Worm (Caenorhabditis elegans): ENCODE data around the gene inpp-5K.

DNA sequence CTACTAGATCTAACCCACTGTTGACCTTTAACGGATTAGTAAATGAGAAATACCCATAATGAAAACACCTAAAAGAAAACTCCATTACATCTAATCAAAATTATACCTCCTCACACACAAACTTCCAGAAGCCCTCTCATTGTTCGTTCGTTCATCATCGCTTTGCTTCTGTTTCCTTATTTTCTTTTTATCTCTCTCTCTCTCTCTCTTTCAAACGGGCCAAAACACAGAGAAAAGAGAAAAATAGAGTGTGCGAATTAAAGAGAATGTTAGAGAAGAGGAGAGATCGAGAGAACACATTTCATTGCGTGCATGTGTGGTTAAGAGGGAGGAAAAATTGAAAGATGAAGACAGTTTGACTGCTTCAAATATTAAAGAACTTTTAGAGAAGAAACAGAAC is 36.8 kb downstream of the inpp-5K start:
- TF ChIP-seq C38D4.7 (GFP tag; optimal IDR thresholded peaks at IDR 0.05), result no peak
- TF ChIP-seq ama-1 (optimal IDR thresholded peaks at IDR 0.05), result no peak
- TF ChIP-seq mec-3 (tag; optimal IDR thresholded peaks at IDR 0.05; ENCODE audit: borderline replicate concordance), result no peak
- no peak for TF ChIP-seq hlh-6 (tag; optimal IDR thresholded peaks at IDR 0.05)
- no peak for TF ChIP-seq elt-2 (tag; optimal IDR thresholded peaks at IDR 0.05)
